Fruit fly (Drosophila melanogaster) whole organism, embryonic: ENCODE results near the gene CG10383.

Experiments
- Abd-B ChIP-seq: fragments of 200-800 bp; sonication (Bioruptor generic); optimal IDR thresholded peaks from 2 replicates; lab custom pipeline; 2018; ENCODE audit warnings: missing biosample characterization, mild to moderate bottlenecking, missing genetic modification characterization, moderate library complexity
- CG1024 ChIP-seq: fragments of 200-800 bp; sonication (Bioruptor generic); IDR thresholded peaks from 2 replicates; pipeline ENCODE4 v1.3.6; 2022; ENCODE audit warnings: missing biosample characterization, missing genetic modification characterization
- CG10959 ChIP-seq: fragments of 200-800 bp; sonication (Bioruptor generic); IDR thresholded peaks from 2 replicates; pipeline ENCODE4 v1.3.6; 2022; ENCODE audit warnings: missing biosample characterization, missing genetic modification characterization
- CG11398 ChIP-seq: fragments of 200-800 bp; sonication (Bioruptor generic); optimal IDR thresholded peaks from 2 replicates; lab custom pipeline; 2016; ENCODE audit warnings: missing biosample characterization, missing genetic modification characterization
- CG11504 ChIP-seq: fragments of 200-800 bp; sonication (Bioruptor generic); optimal IDR thresholded peaks from 3 replicates; lab custom pipeline; 2019; ENCODE audit warnings: missing biosample characterization, mild to moderate bottlenecking, missing genetic modification characterization, moderate library complexity
- CG1233 ChIP-seq: fragments of 200-800 bp; sonication (Bioruptor generic); optimal IDR thresholded peaks from 4 replicates; lab custom pipeline; 2018; ENCODE audit warnings: missing biosample characterization, mild to moderate bottlenecking, missing genetic modification characterization
- CG12744 ChIP-seq: fragments of 200-800 bp; sonication (Bioruptor generic); optimal IDR thresholded peaks from 2 replicates; lab custom pipeline; 2016; ENCODE audit warnings: missing biosample characterization, missing genetic modification characterization
- CG14014 ChIP-seq: fragments of 200-800 bp; sonication (Bioruptor generic); IDR thresholded peaks from 2 replicates; pipeline ENCODE4 v1.3.6; 2022; ENCODE audit warnings: missing biosample characterization, missing genetic modification characterization
- CG14050 ChIP-seq: fragments of 200-800 bp; sonication (Bioruptor generic); IDR thresholded peaks from 3 replicates; pipeline ENCODE4 v1.3.6; 2022; ENCODE audit warnings: missing biosample characterization, missing genetic modification characterization
- CG14965 ChIP-seq: fragments of 200-800 bp; sonication (Bioruptor generic); optimal IDR thresholded peaks from 2 replicates; lab custom pipeline; 2016; ENCODE audit warnings: missing biosample characterization, missing genetic modification characterization, borderline replicate concordance
- CG16815 ChIP-seq: fragments of 200-800 bp; sonication (Bioruptor generic); optimal IDR thresholded peaks from 3 replicates; lab custom pipeline; 2017; ENCODE audit warnings: missing biosample characterization, mild to moderate bottlenecking, missing genetic modification characterization
- CG17385 ChIP-seq: fragments of 200-800 bp; sonication (Bioruptor generic); optimal IDR thresholded peaks from 3 replicates; lab custom pipeline; 2018; ENCODE audit warnings: missing biosample characterization, mild to moderate bottlenecking, missing genetic modification characterization
- CG3838 ChIP-seq: fragments of 200-800 bp; sonication (Bioruptor generic); optimal IDR thresholded peaks from 3 replicates; lab custom pipeline; 2016; ENCODE audit warnings: missing biosample characterization, missing genetic modification characterization
- CG5245 ChIP-seq: fragments of 200-800 bp; sonication (Bioruptor generic); optimal IDR thresholded peaks from 3 replicates; lab custom pipeline; 2016; ENCODE audit warnings: missing biosample characterization, missing genetic modification characterization
- CG6254 ChIP-seq: fragments of 200-800 bp; sonication (Bioruptor generic); optimal IDR thresholded peaks from 3 replicates; lab custom pipeline; 2017; ENCODE audit warnings: mild to moderate bottlenecking, missing biosample characterization, missing genetic modification reagents, missing genetic modification characterization
- CG7987 ChIP-seq: fragments of 200-800 bp; sonication (Bioruptor generic); optimal IDR thresholded peaks from 2 replicates; lab custom pipeline; 2018; ENCODE audit warnings: missing biosample characterization, mild to moderate bottlenecking, missing genetic modification characterization, moderate library complexity
- CG9817 ChIP-seq: fragments of 200-800 bp; sonication (Bioruptor generic); optimal IDR thresholded peaks from 2 replicates; lab custom pipeline; 2018; ENCODE audit warnings: missing biosample characterization, mild to moderate bottlenecking, missing genetic modification characterization, moderate library complexity
- CHES-1-like ChIP-seq: fragments of 200-800 bp; sonication (Bioruptor generic); optimal IDR thresholded peaks from 2 replicates; lab custom pipeline; 2016; ENCODE audit warnings: missing biosample characterization, missing genetic modification characterization
- Chrac-16 ChIP-seq: fragments of 200-800 bp; sonication (Bioruptor generic); optimal IDR thresholded peaks from 3 replicates; lab custom pipeline; 2016; ENCODE audit warnings: missing biosample characterization, missing genetic modification characterization
- Ets97D ChIP-seq: fragments of 200-800 bp; sonication (Bioruptor generic); optimal IDR thresholded peaks from 3 replicates; lab custom pipeline; 2016; ENCODE audit warnings: missing biosample characterization, missing genetic modification characterization
- HHEX ChIP-seq: fragments of 200-800 bp; sonication (Bioruptor generic); optimal IDR thresholded peaks from 3 replicates; lab custom pipeline; 2017; ENCODE audit warnings: missing biosample characterization, mild to moderate bottlenecking, missing genetic modification characterization, missing genetic modification reagents
- HLHmδ ChIP-seq: fragments of 200-800 bp; sonication (Bioruptor generic); optimal IDR thresholded peaks from 2 replicates; lab custom pipeline; 2018; ENCODE audit warnings: missing biosample characterization, mild to moderate bottlenecking, missing genetic modification characterization, moderate library complexity
- HmgZ ChIP-seq: fragments of 200-800 bp; sonication (Bioruptor generic); optimal IDR thresholded peaks from 2 replicates; lab custom pipeline; 2018; ENCODE audit warnings: missing biosample characterization, mild to moderate bottlenecking, missing genetic modification characterization
- Hr51 ChIP-seq, 2 experiments: fragments of 200-800 bp; sonication (Bioruptor generic); optimal IDR thresholded peaks; 2 replicates in 1 of 2; 3 replicates in 1 of 2; lab custom pipeline; 2016 to 2018; ENCODE audit warnings: missing biosample characterization in 2 of 2, missing genetic modification characterization in 2 of 2, mild to moderate bottlenecking in 1 of 2, moderate library complexity in 1 of 2
- Kr ChIP-seq: fragments of 200-800 bp; sonication (Bioruptor generic); optimal IDR thresholded peaks from 2 replicates; lab custom pipeline; 2017; ENCODE audit warnings: missing biosample characterization, mild to moderate bottlenecking, missing genetic modification characterization
- MTF-1 ChIP-seq: fragments of 200-800 bp; sonication (Bioruptor generic); optimal IDR thresholded peaks from 2 replicates; lab custom pipeline; 2018; ENCODE audit warnings: missing biosample characterization, mild to moderate bottlenecking, missing genetic modification characterization, borderline replicate concordance
- NK7.1 ChIP-seq: fragments of 200-800 bp; sonication (Bioruptor generic); optimal IDR thresholded peaks from 3 replicates; lab custom pipeline; 2016; ENCODE audit warnings: missing biosample characterization, missing genetic modification characterization
- Sry-δ ChIP-seq: fragments of 200-800 bp; sonication (Bioruptor generic); optimal IDR thresholded peaks from 2 replicates; lab custom pipeline; 2016; ENCODE audit warnings: missing biosample characterization, missing genetic modification characterization
- Trl ChIP-seq, 3 experiments: fragments of >200 bp in 2 of 3; fragments of 200-800 bp in 1 of 3; sonication (Bioruptor generic) in 1 of 3; optimal IDR thresholded peaks; 2 replicates in 1 of 3; 3 replicates in 2 of 3; lab custom pipeline; 2016 to 2017; ENCODE audit warnings: missing biosample characterization in 1 of 3, missing genetic modification characterization in 1 of 3
- al ChIP-seq: fragments of 200-800 bp; sonication (Bioruptor generic); IDR thresholded peaks from 2 replicates; pipeline ENCODE4 v1.3.6; 2022; ENCODE audit warnings: missing biosample characterization, missing genetic modification characterization
- az2 ChIP-seq: fragments of 200-800 bp; sonication (Bioruptor generic); optimal IDR thresholded peaks from 3 replicates; lab custom pipeline; 2016; ENCODE audit warnings: missing biosample characterization, missing genetic modification characterization
- crol ChIP-seq: fragments of 200-800 bp; sonication (Bioruptor generic); IDR thresholded peaks from 2 replicates; pipeline ENCODE4 v1.3.6; 2022; ENCODE audit warnings: missing biosample characterization, missing genetic modification characterization
- dati ChIP-seq: fragments of 200-800 bp; sonication (Bioruptor generic); IDR thresholded peaks from 2 replicates; pipeline ENCODE4 v1.3.6; 2022; ENCODE audit warnings: missing biosample characterization, missing genetic modification characterization
- fu2 ChIP-seq: fragments of 200-800 bp; sonication (Bioruptor generic); optimal IDR thresholded peaks from 2 replicates; lab custom pipeline; 2016; ENCODE audit warnings: missing biosample characterization, missing genetic modification characterization
- jing ChIP-seq: fragments of 200-800 bp; sonication (Bioruptor generic); optimal IDR thresholded peaks from 2 replicates; lab custom pipeline; 2018; ENCODE audit warnings: missing biosample characterization, mild to moderate bottlenecking, missing genetic modification characterization
- mam ChIP-seq: fragments of 200-800 bp; sonication (Bioruptor generic); optimal IDR thresholded peaks from 3 replicates; lab custom pipeline; 2016; ENCODE audit warnings: missing biosample characterization, missing genetic modification characterization
- mirr ChIP-seq: fragments of 200-800 bp; sonication (Bioruptor generic); optimal IDR thresholded peaks from 3 replicates; lab custom pipeline; 2018; ENCODE audit warnings: missing biosample characterization, mild to moderate bottlenecking, missing genetic modification characterization
- nerfin-1 ChIP-seq: fragments of 200-800 bp; sonication (Bioruptor generic); optimal IDR thresholded peaks from 3 replicates; lab custom pipeline; 2019; ENCODE audit warnings: missing biosample characterization, mild to moderate bottlenecking, missing genetic modification characterization, moderate library complexity
- pan ChIP-seq, 4 experiments: fragments of >200 bp in 3 of 4; fragments of 200-800 bp in 1 of 4; sonication (Bioruptor generic) in 1 of 4; optimal IDR thresholded peaks in 3 of 4; IDR thresholded peaks in 1 of 4; 2 replicates each; pipeline versions ENCODE4 v1.3.6 to Lab custom; 2017 to 2022; ENCODE audit warnings: missing biosample characterization in 2 of 4, missing genetic modification characterization in 2 of 4, mixed read lengths in 1 of 4
- pb ChIP-seq: fragments of 200-800 bp; sonication (Bioruptor generic); optimal IDR thresholded peaks from 3 replicates; lab custom pipeline; 2016; ENCODE audit warnings: missing biosample characterization, missing genetic modification characterization
- prd ChIP-seq, 3 experiments: fragments of >200 bp in 2 of 3; fragments of 200-800 bp in 1 of 3; sonication (Bioruptor generic) in 1 of 3; optimal IDR thresholded peaks in 2 of 3; IDR thresholded peaks in 1 of 3; 2 replicates in 2 of 3; 3 replicates in 1 of 3; pipeline versions ENCODE4 v1.3.6 to Lab custom; 2017 to 2022; ENCODE audit warnings: missing biosample characterization in 1 of 3, missing genetic modification characterization in 1 of 3
- salm ChIP-seq: fragments of 200-800 bp; sonication (Bioruptor generic); optimal IDR thresholded peaks from 2 replicates; lab custom pipeline; 2018; ENCODE audit warnings: missing biosample characterization, mild to moderate bottlenecking, missing genetic modification characterization
- sens-2 ChIP-seq: fragments of 200-800 bp; sonication (Bioruptor generic); IDR thresholded peaks from 2 replicates; pipeline ENCODE4 v1.3.6; 2022; ENCODE audit warnings: missing biosample characterization, missing genetic modification characterization
- shn ChIP-seq: fragments of 200-800 bp; sonication (Bioruptor generic); optimal IDR thresholded peaks from 3 replicates; lab custom pipeline; 2016; ENCODE audit warnings: missing biosample characterization, missing genetic modification characterization
- slbo ChIP-seq: fragments of 200-800 bp; sonication (Bioruptor generic); IDR thresholded peaks from 2 replicates; pipeline ENCODE4 v1.3.6; 2022; ENCODE audit warnings: missing biosample characterization, missing genetic modification characterization
- wdn ChIP-seq: fragments of 200-800 bp; sonication (Bioruptor generic); IDR thresholded peaks from 2 replicates; pipeline ENCODE4 v1.3.6; 2022; ENCODE audit warnings: missing biosample characterization, missing genetic modification characterization
- zf30C ChIP-seq: fragments of 200-800 bp; sonication (Bioruptor generic); optimal IDR thresholded peaks from 3 replicates; lab custom pipeline; 2018; ENCODE audit warnings: missing biosample characterization, mild to moderate bottlenecking, missing genetic modification characterization

Gene CG10383

DNA sequence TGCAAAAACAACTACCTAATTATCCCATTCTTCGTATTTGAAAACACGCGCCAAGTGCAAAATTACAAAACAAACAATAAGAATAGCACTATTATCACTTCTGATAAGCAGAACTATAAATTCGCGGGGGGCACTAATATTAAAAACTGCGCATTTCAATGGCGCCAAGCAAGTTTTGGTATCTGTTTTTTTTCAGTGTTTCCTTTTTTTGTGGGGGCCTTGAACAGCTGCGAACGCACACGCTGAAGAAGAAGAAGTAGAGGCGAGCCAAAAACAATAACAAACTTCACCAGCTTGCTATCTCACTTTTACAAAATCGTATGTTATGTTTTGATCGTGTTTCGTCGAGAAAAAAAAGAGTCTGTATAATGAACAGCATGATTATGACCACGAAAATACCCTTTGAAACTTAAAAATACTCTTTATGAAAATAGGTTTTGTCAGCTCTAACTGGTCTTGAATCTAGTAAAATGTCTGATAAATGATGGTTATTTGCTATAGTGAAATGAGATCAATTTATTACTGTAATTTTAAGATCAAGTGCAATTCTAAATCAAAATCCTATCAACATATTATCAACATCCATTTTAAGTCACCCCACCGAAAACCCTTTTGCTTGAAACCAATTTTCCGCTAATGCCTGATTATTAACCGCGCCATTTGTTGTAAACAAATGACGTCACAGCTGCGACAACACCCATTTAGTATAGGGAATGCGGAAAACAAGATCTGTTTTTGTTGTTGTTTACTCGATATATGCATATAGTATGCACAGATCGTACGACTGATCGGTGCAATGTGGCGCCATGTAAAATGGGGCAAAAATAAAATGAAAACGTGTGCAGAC, 1.3 kb downstream of the CG10383 start (continued):
- TF ChIP-seq pan (optimal IDR thresholded peaks at IDR 0.05; lab: Kevin White, UChicago), result no peak
- TF ChIP-seq pan (GFP tag; optimal IDR thresholded peaks at IDR 0.05 in 1 of 2, IDR thresholded peaks at IDR 0.05 in 1 of 2), result peak in 1 of 2 experiments; percentile 78
- TF ChIP-seq mam (GFP tag; lab: Kevin White, UChicago), result peak; percentile 76
- peak; percentile 51 for TF ChIP-seq CG1233 (GFP tag; lab: Kevin White, UChicago)
- no peak for TF ChIP-seq Abd-B (GFP tag; lab: Kevin White, UChicago)
- TF ChIP-seq NK7.1 (GFP tag; lab: Kevin White, UChicago), result peak; percentile 41
- peak; percentile 19 for TF ChIP-seq CG11398 (GFP tag; lab: Kevin White, UChicago)
- peak; percentile 34 for TF ChIP-seq nerfin-1 (tag; lab: Kevin White, UChicago)
- TF ChIP-seq CG1024, result 0 out of 2 replicates have a peak, but pooled peaks have one; percentile 36
- TF ChIP-seq HLHmδ (GFP tag; lab: Kevin White, UChicago), result no peak
- peak; percentile 57 for TF ChIP-seq Ets97D
- peak; percentile 16 for TF ChIP-seq CG3838 (GFP tag; lab: Kevin White, UChicago)
- peak; percentile 47 for TF ChIP-seq CG6254
- peak; percentile 73 for TF ChIP-seq slbo
- TF ChIP-seq Hr51 (GFP tag; optimal IDR thresholded peaks at IDR 0.05; lab: Kevin White, UChicago), result peak; percentile 27 to 43
- no peak for TF ChIP-seq prd (optimal IDR thresholded peaks at IDR 0.05; lab: Kevin White, UChicago)
- peak; percentile 66 for TF ChIP-seq prd (GFP tag; IDR thresholded peaks at IDR 0.05; lab: Robert Waterston, UW)
- peak; percentile 71 for TF ChIP-seq shn (GFP tag; lab: Kevin White, UChicago)
- no peak for TF ChIP-seq sens-2 (GFP tag; lab: Robert Waterston, UW)
- TF ChIP-seq MTF-1, result peak; percentile 46
- no peak for TF ChIP-seq dati
- peak; percentile 97 for TF ChIP-seq CG17385
- no peak for TF ChIP-seq Trl (optimal IDR thresholded peaks at IDR 0.05; lab: Kevin White, UChicago)
- TF ChIP-seq Trl (GFP tag; optimal IDR thresholded peaks at IDR 0.05; lab: Kevin White, UChicago), result no peak
- no peak for TF ChIP-seq CG14965 (GFP tag; lab: Kevin White, UChicago)
- peak; percentile 76 for TF ChIP-seq CG14014 (GFP tag; lab: Robert Waterston, UW)
- no peak; the same call in 2 of the 3 replicates for TF ChIP-seq CG14050 (GFP tag; lab: Robert Waterston, UW)
- TF ChIP-seq mirr, result peak; percentile 74
- peak; percentile 84 for TF ChIP-seq CHES-1-like (GFP tag; lab: Kevin White, UChicago)
- peak; percentile 53 for TF ChIP-seq HmgZ (tag; lab: Kevin White, UChicago)
- TF ChIP-seq CG12744 (GFP tag; lab: Kevin White, UChicago), result peak; percentile 42
- TF ChIP-seq CG16815, result peak; percentile 5
- TF ChIP-seq Sry-δ (GFP tag; lab: Kevin White, UChicago), result peak; percentile 33
- peak; percentile 55 for TF ChIP-seq fu2 (GFP tag; lab: Kevin White, UChicago)
- peak; percentile 9 for TF ChIP-seq CG11504 (tag; lab: Kevin White, UChicago)
- TF ChIP-seq CG9817 (tag; lab: Kevin White, UChicago), result peak; percentile 2
- TF ChIP-seq wdn (GFP tag; lab: Robert Waterston, UW), result 0 out of 2 replicates have a peak, but pooled peaks have one; percentile 29
- peak; percentile 5 for TF ChIP-seq jing (GFP tag; lab: Kevin White, UChicago)
- TF ChIP-seq salm (tag; lab: Kevin White, UChicago), result peak; percentile 3
- TF ChIP-seq HHEX (GFP tag; lab: Kevin White, UChicago), result peak; percentile 49
- peak; percentile 67 for TF ChIP-seq Chrac-16 (GFP tag; lab: Kevin White, UChicago)
- TF ChIP-seq crol (GFP tag; lab: Robert Waterston, UW), result no peak
- peak; percentile 44 for TF ChIP-seq az2
- TF ChIP-seq CG5245, result no peak
- TF ChIP-seq CG10959 (GFP tag; lab: Robert Waterston, UW), result peak; percentile 31; the same call in 1 of the 2 replicates
- peak; percentile 52; the same call in 1 of the 2 replicates for TF ChIP-seq al (GFP tag; lab: Robert Waterston, UW)
- TF ChIP-seq pb (GFP tag; lab: Kevin White, UChicago), result peak; percentile 19
- no peak for TF ChIP-seq Kr (GFP tag; lab: Kevin White, UChicago)
- peak; percentile 75 for TF ChIP-seq CG7987
- TF ChIP-seq zf30C (GFP tag; lab: Kevin White, UChicago), result peak; percentile 94
